Worm (Caenorhabditis elegans) whole organism, L4/young adult: ENCODE measurements around the gene C23G10.11.

Experiments used
- W03F9.2 ChIP-seq: fragments of 150-350 bp; optimal IDR thresholded peaks from 2 replicates; lab custom pipeline; 2014; ENCODE audit warnings: missing biosample characterization, missing genetic modification characterization
- dao-5 ChIP-seq: sonication (generic microtip); optimal IDR thresholded peaks from 2 replicates; lab custom pipeline; 2016; ENCODE audit warnings: missing genotype, missing genetic modification characterization, moderate library complexity, missing compliant biosample characterization
- him-1 ChIP-seq: sonication (generic microtip); optimal IDR thresholded peaks from 2 replicates; lab custom pipeline; 2016; ENCODE audit warnings: missing genotype, missing genetic modification reagents, missing genetic modification characterization, missing compliant biosample characterization

DNA sequence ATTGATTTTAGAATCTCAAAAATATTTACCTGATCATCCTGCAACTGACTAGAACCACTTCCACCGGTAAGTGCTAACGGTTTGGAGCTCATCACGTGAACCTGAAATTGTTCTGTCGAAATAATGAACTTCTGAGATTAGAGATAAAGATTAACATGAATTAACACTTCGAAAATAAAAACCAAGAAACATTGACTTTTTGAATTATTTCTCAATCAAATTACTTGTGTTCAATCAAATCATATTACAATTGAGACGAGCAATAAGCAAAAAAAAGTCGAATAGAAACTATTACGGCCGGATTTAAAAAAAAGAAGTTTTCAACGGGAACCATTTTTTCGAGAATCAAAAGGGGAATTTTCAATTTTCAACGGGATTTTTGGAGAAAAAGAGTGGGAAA lies 30.4 kb upstream of the C23G10.11 start, which contains the start of gene bcas-2:
- no peak for TF ChIP-seq him-1 (tag; lab: Kevin White, UChicago)
- TF ChIP-seq dao-5 (tag; lab: Kevin White, UChicago) = no peak
- no peak for TF ChIP-seq W03F9.2 (tag; lab: Kevin White, UChicago)
